Fruit fly (Drosophila melanogaster): Measurements from ENCODE around the gene Las.
A peak's percentile ranks its signal among the peaks of the same experiment; 100 is the strongest.

Las gene

DNA sequence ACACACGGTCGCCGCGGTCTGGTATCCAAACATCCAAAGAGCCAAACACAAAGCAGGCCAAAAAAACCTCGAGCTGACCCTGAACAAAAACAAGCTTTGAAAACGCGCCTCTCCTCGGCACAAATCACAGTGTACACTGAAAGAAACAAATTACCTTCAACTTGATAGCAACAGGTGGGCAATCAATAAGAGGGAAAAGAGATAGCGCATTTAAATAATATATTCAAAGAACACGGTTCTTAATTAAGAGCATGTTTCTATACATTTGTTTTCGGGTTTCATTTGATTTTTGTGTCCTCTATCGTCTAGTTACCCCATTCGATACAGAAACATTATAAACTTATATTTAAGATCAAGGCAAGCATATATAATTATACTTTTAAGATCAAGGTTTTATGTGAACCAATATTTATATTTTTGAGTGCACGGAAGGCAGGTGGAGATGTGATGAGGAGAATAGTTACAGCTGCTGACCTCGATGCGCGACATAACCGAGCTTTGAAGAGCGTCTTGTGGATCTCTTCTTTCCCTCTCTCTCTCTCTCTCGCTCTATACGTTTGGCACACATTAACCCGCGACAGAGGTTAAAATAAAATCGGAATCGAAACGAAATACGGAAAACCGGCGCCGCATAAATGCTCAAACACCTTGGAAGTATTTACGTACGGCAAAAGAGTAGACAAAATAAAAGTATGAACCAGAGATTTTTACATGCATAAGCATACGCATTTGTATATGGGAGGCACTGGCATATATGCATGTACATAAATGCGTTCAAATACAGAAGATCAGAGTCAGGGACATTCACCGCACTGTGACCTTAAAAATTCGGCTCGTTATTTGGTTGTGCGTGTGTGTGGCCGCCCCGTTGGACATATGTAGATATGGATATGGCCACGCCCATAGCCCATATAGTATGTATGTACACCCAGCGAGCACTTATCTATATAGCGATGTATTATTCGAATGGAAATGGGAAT is 33.6 kb downstream of the Las start:
- TF ChIP-seq Ets98B (GFP tag; IDR thresholded peaks at IDR 0.05) (peak; percentile 53), CG34367 (tag; optimal IDR thresholded peaks at IDR 0.05) (peak; percentile 62), CG4496 (GFP tag; IDR thresholded peaks at IDR 0.05) (peak; percentile 62; the same call in 2 of the 3 replicates), CG32121 (GFP tag; IDR thresholded peaks at IDR 0.05) (peak; percentile 70), CG8159 (tag; optimal IDR thresholded peaks at IDR 0.05) (peak; percentile 80), CG15710 (tag; optimal IDR thresholded peaks at IDR 0.05) (peak; percentile 65), Pif1B (GFP tag; optimal IDR thresholded peaks at IDR 0.05) (peak; percentile 84), CG13204 (GFP tag; optimal IDR thresholded peaks at IDR 0.05) (peak; percentile 19), CG17806 (tag; optimal IDR thresholded peaks at IDR 0.05) (peak; percentile 75), fd96Ca (GFP tag; IDR thresholded peaks at IDR 0.05) (peak; percentile 65), CG8301 (tag; optimal IDR thresholded peaks at IDR 0.05) (peak; percentile 87), EcR (GFP tag; optimal IDR thresholded peaks at IDR 0.05) (no peak), CG10348 (GFP tag; IDR thresholded peaks at IDR 0.05) (peak; percentile 29; the same call in 1 of the 2 replicates), CG9948 (tag; optimal IDR thresholded peaks at IDR 0.05) (peak; percentile 78), rn (GFP tag; IDR thresholded peaks at IDR 0.05) (no peak), Pif1A (GFP tag; optimal IDR thresholded peaks at IDR 0.05) (peak; percentile 85), Snoo (tag; optimal IDR thresholded peaks at IDR 0.05) (peak; percentile 65), CG14655 (GFP tag; optimal IDR thresholded peaks at IDR 0.05) (no peak), D1 (tag; optimal IDR thresholded peaks at IDR 0.05) (peak; percentile 16), gl (tag; optimal IDR thresholded peaks at IDR 0.05) (peak; percentile 22), CG12605 (GFP tag; IDR thresholded peaks at IDR 0.05) (peak; percentile 35; the same call in 1 of the 2 replicates)

DNA sequence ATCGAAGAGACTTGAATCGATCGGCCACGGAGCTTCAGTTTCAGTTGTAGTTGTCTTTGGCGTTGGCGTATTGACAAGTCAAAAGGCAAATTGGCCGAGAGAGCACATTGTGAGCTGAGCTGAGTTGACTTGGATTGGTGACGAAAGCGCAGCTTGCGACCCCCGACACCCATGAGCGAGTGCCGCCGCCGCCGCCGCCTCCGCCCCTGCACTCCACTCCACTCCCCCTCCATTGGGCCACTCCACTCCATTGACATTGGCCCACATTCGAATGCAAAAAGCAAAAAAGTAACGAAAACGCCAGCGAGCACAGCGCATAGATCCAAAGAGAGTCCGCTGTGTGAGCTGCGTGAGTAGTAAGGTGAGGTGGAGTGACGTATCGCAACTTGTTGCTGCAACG is 34.4 kb downstream of the Las start:
- no peak for TF ChIP-seq Ets98B (GFP tag; IDR thresholded peaks at IDR 0.05)
- TF ChIP-seq Pif1A (GFP tag; optimal IDR thresholded peaks at IDR 0.05): no peak
- no peak for TF ChIP-seq rn (GFP tag; IDR thresholded peaks at IDR 0.05)
- no peak for TF ChIP-seq Pif1B (GFP tag; optimal IDR thresholded peaks at IDR 0.05)
- no peak for TF ChIP-seq CG4496 (GFP tag; IDR thresholded peaks at IDR 0.05)
- no peak for TF ChIP-seq CG8301 (tag; optimal IDR thresholded peaks at IDR 0.05)
- TF ChIP-seq CG10348 (GFP tag; IDR thresholded peaks at IDR 0.05): no peak
- TF ChIP-seq CG9948 (tag; optimal IDR thresholded peaks at IDR 0.05): no peak
- no peak for TF ChIP-seq D1 (tag; optimal IDR thresholded peaks at IDR 0.05)
- no peak for TF ChIP-seq CG8159 (tag; optimal IDR thresholded peaks at IDR 0.05)

DNA sequence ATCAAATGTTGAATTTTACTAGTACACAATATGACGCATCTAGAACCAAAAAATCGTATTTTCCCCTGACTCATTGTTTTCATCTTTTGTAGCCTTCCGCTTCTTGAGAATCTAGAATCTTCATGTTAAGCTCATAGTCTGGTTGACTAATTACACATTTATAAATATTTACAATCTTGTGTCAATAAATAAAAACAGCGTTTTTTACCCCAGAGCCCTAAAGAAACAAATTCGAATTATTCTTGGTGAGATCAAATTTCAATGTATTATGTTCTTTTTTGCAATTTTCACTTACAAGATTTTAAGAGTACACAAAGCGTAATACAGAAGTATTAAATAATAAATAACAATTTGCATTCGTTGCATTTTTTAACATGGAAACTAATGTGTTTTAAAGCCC is 36.1 kb downstream of the Las start:
- TF ChIP-seq CG32121 (GFP tag; IDR thresholded peaks at IDR 0.05): no peak
- TF ChIP-seq CG10348 (GFP tag; IDR thresholded peaks at IDR 0.05): no peak
- no peak for TF ChIP-seq CG17806 (tag; optimal IDR thresholded peaks at IDR 0.05)
- no peak for TF ChIP-seq CG4496 (GFP tag; IDR thresholded peaks at IDR 0.05)
- no peak for TF ChIP-seq CG8159 (tag; optimal IDR thresholded peaks at IDR 0.05)
- TF ChIP-seq CG34367 (tag; optimal IDR thresholded peaks at IDR 0.05): no peak
- no peak for TF ChIP-seq EcR (GFP tag; optimal IDR thresholded peaks at IDR 0.05)
- no peak for TF ChIP-seq CG12605 (GFP tag; IDR thresholded peaks at IDR 0.05)
- no peak for TF ChIP-seq rn (GFP tag; IDR thresholded peaks at IDR 0.05)
- no peak for TF ChIP-seq gl (tag; optimal IDR thresholded peaks at IDR 0.05)
- no peak for TF ChIP-seq CG9948 (tag; optimal IDR thresholded peaks at IDR 0.05)
- no peak for TF ChIP-seq Pif1A (GFP tag; optimal IDR thresholded peaks at IDR 0.05)
- TF ChIP-seq CG8301 (tag; optimal IDR thresholded peaks at IDR 0.05): no peak
- TF ChIP-seq CG15710 (tag; optimal IDR thresholded peaks at IDR 0.05): no peak
- no peak for TF ChIP-seq Snoo (tag; optimal IDR thresholded peaks at IDR 0.05)
- TF ChIP-seq fd96Ca (GFP tag; IDR thresholded peaks at IDR 0.05): no peak
- no peak for TF ChIP-seq CG14655 (GFP tag; optimal IDR thresholded peaks at IDR 0.05)
- TF ChIP-seq Pif1B (GFP tag; optimal IDR thresholded peaks at IDR 0.05): no peak

DNA sequence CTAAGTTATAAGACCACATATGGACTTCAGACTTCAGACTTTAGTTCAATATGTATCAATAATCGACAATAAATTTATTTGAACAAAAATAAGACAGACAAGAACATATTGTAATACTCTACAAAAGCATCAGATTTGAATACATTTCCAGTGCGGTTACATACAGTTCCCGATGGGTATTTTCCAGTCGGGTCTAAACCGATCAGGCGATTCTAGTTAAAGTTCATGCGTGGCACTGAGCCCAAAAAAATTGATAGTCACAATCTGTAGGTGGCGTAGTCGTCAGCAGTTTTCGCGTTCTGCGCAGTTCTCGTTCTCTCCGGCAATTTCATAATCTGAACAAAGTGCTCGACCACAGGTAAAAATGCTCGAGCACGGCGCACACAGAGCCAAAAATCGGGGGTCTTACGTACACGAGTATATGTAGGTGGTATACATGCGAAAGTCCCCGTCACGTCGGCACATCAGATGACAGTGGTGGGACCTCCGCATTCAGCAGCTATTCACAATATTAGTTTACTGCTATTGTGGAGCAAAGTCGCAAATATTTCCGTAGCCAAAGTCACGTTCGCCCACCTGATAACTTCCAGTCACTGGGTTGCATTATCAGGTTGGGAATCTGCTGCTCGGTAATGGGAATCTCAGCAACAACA is 36.8 kb downstream of the Las start:
- TF ChIP-seq gl (tag; optimal IDR thresholded peaks at IDR 0.05) (no peak), CG4496 (GFP tag; IDR thresholded peaks at IDR 0.05) (no peak), fd96Ca (GFP tag; IDR thresholded peaks at IDR 0.05) (0 out of 3 replicates have a peak, but pooled peaks have one; percentile 13), Pif1B (GFP tag; optimal IDR thresholded peaks at IDR 0.05) (peak; percentile 7), CG10348 (GFP tag; IDR thresholded peaks at IDR 0.05) (no peak)

DNA sequence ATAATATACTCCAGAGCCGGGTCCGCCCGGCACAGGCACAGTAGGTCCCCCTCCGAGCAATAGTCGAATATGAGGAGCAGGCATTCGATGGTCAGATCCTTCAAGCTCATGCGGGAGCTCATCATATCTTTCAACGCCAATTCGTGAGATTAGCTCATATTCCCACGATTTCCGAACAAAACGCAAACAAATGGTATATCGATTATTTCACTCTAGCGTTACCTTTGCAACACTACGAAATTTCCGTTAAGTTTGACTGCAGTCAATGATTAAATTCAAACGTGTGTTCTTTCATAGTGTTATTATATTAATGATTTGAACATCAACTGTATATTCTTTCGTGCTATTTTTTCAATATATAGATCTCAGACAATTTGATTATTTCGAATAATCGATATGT is 38.8 kb downstream of the Las start, which contains the start of gene CG33969:
Gene CG33969, minus strand, starts transcription at position 197 of the 400 bp plus-strand sequence.
- TF ChIP-seq CG32121 (GFP tag; IDR thresholded peaks at IDR 0.05): no peak
- TF ChIP-seq CG10348 (GFP tag; IDR thresholded peaks at IDR 0.05): no peak
- no peak for TF ChIP-seq CG12605 (GFP tag; IDR thresholded peaks at IDR 0.05)
- no peak for TF ChIP-seq Pif1B (GFP tag; optimal IDR thresholded peaks at IDR 0.05)
- no peak for TF ChIP-seq CG13204 (GFP tag; optimal IDR thresholded peaks at IDR 0.05)
- no peak for TF ChIP-seq Snoo (tag; optimal IDR thresholded peaks at IDR 0.05)
- TF ChIP-seq fd96Ca (GFP tag; IDR thresholded peaks at IDR 0.05): no peak
- TF ChIP-seq CG15710 (tag; optimal IDR thresholded peaks at IDR 0.05): no peak
- no peak for TF ChIP-seq CG8159 (tag; optimal IDR thresholded peaks at IDR 0.05)
- TF ChIP-seq CG8301 (tag; optimal IDR thresholded peaks at IDR 0.05): no peak
- TF ChIP-seq CG17806 (tag; optimal IDR thresholded peaks at IDR 0.05): no peak
- TF ChIP-seq CG4496 (GFP tag; IDR thresholded peaks at IDR 0.05): no peak
- no peak for TF ChIP-seq CG9948 (tag; optimal IDR thresholded peaks at IDR 0.05)
- no peak for TF ChIP-seq CG34367 (tag; optimal IDR thresholded peaks at IDR 0.05)
- TF ChIP-seq Pif1A (GFP tag; optimal IDR thresholded peaks at IDR 0.05): no peak
- no peak for TF ChIP-seq rn (GFP tag; IDR thresholded peaks at IDR 0.05)
- TF ChIP-seq EcR (GFP tag; optimal IDR thresholded peaks at IDR 0.05): no peak
